Worm (Caenorhabditis elegans): ENCODE results near the gene Y111B2A.21.

- TF ChIP-seq Y53F4B.3 (GFP tag; IDR thresholded peaks at IDR 0.05) (no peak), ztf-3 (GFP tag; optimal IDR thresholded peaks at IDR 0.05) (no peak), let-526 (GFP tag; IDR thresholded peaks at IDR 0.05) (no peak), pha-4 (tag; optimal IDR thresholded peaks at IDR 0.05) (no peak), egrh-3 (GFP tag; IDR thresholded peaks at IDR 0.05) (no peak), ama-1 (optimal IDR thresholded peaks at IDR 0.05) (no peak), ama-1 (GFP tag; optimal IDR thresholded peaks at IDR 0.05) (no peak), snpc-4 (GFP tag; optimal IDR thresholded peaks at IDR 0.05) (no peak), snpc-4 (tag; optimal IDR thresholded peaks at IDR 0.05) (no peak), ceh-58 (GFP tag; IDR thresholded peaks at IDR 0.05) (no peak), cebp-2 (GFP tag; IDR thresholded peaks at IDR 0.05) (no peak), hmg-20 (GFP tag; IDR thresholded peaks at IDR 0.05) (no peak), tbx-9 (tag; optimal IDR thresholded peaks at IDR 0.05; ENCODE audit: borderline replicate concordance) (no peak), atf-7 (tag; optimal IDR thresholded peaks at IDR 0.05) (no peak)
Observed at ce11 chrIII:12764241-12764640, 18.0 kb downstream of the Y111B2A.21 start, which contains the start of the genes irld-19 and irld-61.

Data from whole organism, young adult.